In genomic region chrV:7060396-7060795, ce11 we compare ENCODE assay signal across 1 worm cellular context.
A peak's percentile ranks its signal among the peaks of the same experiment; 100 is the strongest.
TF ChIP-seq lines count a peak whose summit lies in the region.

Gene Y57E12AL.6, minus strand, starts transcription at chrV:7060470.
Gene Y57E12AL.1, plus strand, starts transcription at chrV:7060530.

TF ChIP-seq in whole organism, L1 larva, 84 proteins besides CTCF, POLR2A, EP300 and RAD21 (continued from another document):
- no peak for TF ChIP-seq sptf-1 (tag; optimal IDR thresholded peaks at IDR 0.05; lab: Kevin White, UChicago)
- TF ChIP-seq xbp-1 (tag; optimal IDR thresholded peaks at IDR 0.05; lab: Kevin White, UChicago): peak; percentile 87
- TF ChIP-seq elt-2 (tag; optimal IDR thresholded peaks at IDR 0.05; lab: Kevin White, UChicago): peak; percentile 2
- no peak for TF ChIP-seq unc-98 (GFP tag; IDR thresholded peaks at IDR 0.05; lab: Robert Waterston, UW)
- TF ChIP-seq lir-3 (tag; optimal IDR thresholded peaks at IDR 0.05; lab: Kevin White, UChicago; ENCODE audit: poor library complexity): peak; percentile 41
- peak; percentile 39 for TF ChIP-seq lin-39 (tag; optimal IDR thresholded peaks at IDR 0.05; lab: Kevin White, UChicago)
- peak; percentile 29 for TF ChIP-seq sup-37 (GFP tag; optimal IDR thresholded peaks at IDR 0.05; lab: Kevin White, UChicago)
- TF ChIP-seq C16A3.4 (tag; optimal IDR thresholded peaks at IDR 0.05; lab: Kevin White, UChicago): peak; percentile 89
- TF ChIP-seq snu-23 (GFP tag; optimal IDR thresholded peaks at IDR 0.05; lab: Kevin White, UChicago): peak; percentile 94
- TF ChIP-seq nhr-11 (tag; optimal IDR thresholded peaks at IDR 0.05; lab: Kevin White, UChicago): peak; percentile 39
- peak; percentile 16 for TF ChIP-seq fkh-4 (tag; optimal IDR thresholded peaks at IDR 0.05; lab: Kevin White, UChicago; ENCODE audit: borderline replicate concordance)
- TF ChIP-seq efl-3 (GFP tag; optimal IDR thresholded peaks at IDR 0.05; lab: Kevin White, UChicago): no peak
- TF ChIP-seq Y116A8C.19 (tag; optimal IDR thresholded peaks at IDR 0.05; lab: Kevin White, UChicago; ENCODE audit: borderline replicate concordance): no peak
- TF ChIP-seq ces-1 (GFP tag; optimal IDR thresholded peaks at IDR 0.05; lab: Kevin White, UChicago): no peak
- TF ChIP-seq isw-1 (GFP tag; IDR thresholded peaks at IDR 0.05; lab: Robert Waterston, UW): peak; percentile 60
- TF ChIP-seq lsy-2 (tag; optimal IDR thresholded peaks at IDR 0.05; lab: Kevin White, UChicago): peak; percentile 83 to 87
- peak in 1 of 2 experiments; percentile 91 for TF ChIP-seq mdl-1 (tag; optimal IDR thresholded peaks at IDR 0.05; lab: Kevin White, UChicago)
- TF ChIP-seq zip-4 (GFP tag; optimal IDR thresholded peaks at IDR 0.05; lab: Kevin White, UChicago): no peak
- peak; percentile 61 for TF ChIP-seq sox-4 (tag; optimal IDR thresholded peaks at IDR 0.05; lab: Kevin White, UChicago)
- peak; percentile 77 to 87 (median 84) for TF ChIP-seq dpl-1 (GFP tag; optimal IDR thresholded peaks at IDR 0.05; lab: Kevin White, UChicago)
- TF ChIP-seq nhr-237 (tag; optimal IDR thresholded peaks at IDR 0.05; lab: Kevin White, UChicago): peak; percentile 22
- TF ChIP-seq jun-1 (tag; optimal IDR thresholded peaks at IDR 0.05; lab: Kevin White, UChicago): peak; percentile 25
- no peak for TF ChIP-seq hlh-4 (tag; optimal IDR thresholded peaks at IDR 0.05; lab: Kevin White, UChicago)
